Worm (Caenorhabditis elegans): ENCODE data around the gene F42F12.14.

- peak; percentile 90 to 97 (median 97) for TF ChIP-seq ceh-82 (tag; optimal IDR thresholded peaks at IDR 0.05)
- TF ChIP-seq fkh-4 (tag; optimal IDR thresholded peaks at IDR 0.05; ENCODE audit: borderline replicate concordance) = peak; percentile 88
- peak; percentile 49 to 89 for TF ChIP-seq ztf-11 (tag; optimal IDR thresholded peaks at IDR 0.05)
- TF ChIP-seq unc-62 (GFP tag; optimal IDR thresholded peaks at IDR 0.05) = no peak
- peak; percentile 96 for TF ChIP-seq lin-13 (GFP tag; optimal IDR thresholded peaks at IDR 0.05)
Observed at ce11 chrX:12362951-12363486, 14.6 kb downstream of the F42F12.14 start.

Data from whole organism, L1 larva.